Worm (Caenorhabditis elegans): Measurements from ENCODE around the gene Y58A7A.3.
"Not testable (repeated sequence)": the region's sequence is repeated elsewhere in the genome, so short reads cannot be mapped to it uniquely, and the experiment has no call there.

DNA sequence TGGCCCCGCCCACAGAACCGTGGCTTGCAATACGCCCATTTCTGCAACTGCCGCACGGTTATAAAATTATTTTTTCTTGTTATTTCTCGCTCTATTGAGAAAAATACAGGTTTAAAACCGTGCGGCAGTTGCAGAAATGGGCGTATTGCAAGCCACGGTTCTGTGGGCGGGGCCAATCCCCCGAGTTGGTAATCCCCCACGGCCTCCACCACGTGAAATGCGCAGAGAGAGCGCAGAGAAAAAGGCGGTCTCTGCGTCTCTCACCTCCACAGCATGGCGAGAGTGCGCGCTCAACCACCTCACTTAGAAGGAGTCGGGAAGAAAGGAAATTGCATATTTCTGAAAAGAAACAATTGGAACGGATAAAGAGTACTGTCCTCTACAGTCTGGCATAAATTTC lies 33.5 kb downstream of the Y58A7A.3 start:
- TF ChIP-seq fos-1, mdl-1, nhr-10, skn-1, elt-3, ceh-16, nhr-11, nhr-77, nhr-25, nhr-23, alr-1 (tag; optimal IDR thresholded peaks at IDR 0.05): not testable (repeated sequence)

All from whole organism, L2 larva.